Fruit fly (Drosophila melanogaster) whole organism, pupa: ENCODE results near the gene CG14624.

Source experiments
- CG10348 ChIP-seq: fragments of 200-800 bp; sonication (Bioruptor generic); IDR thresholded peaks from 2 replicates; pipeline ENCODE4 v1.3.6; 2022; ENCODE audit warnings: missing biosample characterization, missing genetic modification characterization
- CG12605 ChIP-seq: fragments of 200-800 bp; sonication (Bioruptor generic); IDR thresholded peaks from 2 replicates; pipeline ENCODE4 v1.3.6; 2022; ENCODE audit warnings: missing biosample characterization, missing genetic modification characterization
- CG14655 ChIP-seq: fragments of 200-800 bp; sonication (Bioruptor generic); optimal IDR thresholded peaks from 3 replicates; lab custom pipeline; 2017; ENCODE audit warnings: mild to moderate bottlenecking, missing biosample characterization, missing genetic modification reagents, missing genetic modification characterization
- CG17806 ChIP-seq: fragments of 200-800 bp; sonication (Bioruptor generic); optimal IDR thresholded peaks from 2 replicates; lab custom pipeline; 2018; ENCODE audit warnings: missing biosample characterization, mild to moderate bottlenecking, missing genetic modification characterization, moderate library complexity
- CG32121 ChIP-seq: fragments of 200-800 bp; sonication (Bioruptor generic); IDR thresholded peaks from 2 replicates; pipeline ENCODE4 v1.3.6; 2022; ENCODE audit warnings: missing biosample characterization, missing genetic modification characterization
- CG8301 ChIP-seq: fragments of 200-800 bp; sonication (Bioruptor generic); optimal IDR thresholded peaks from 2 replicates; lab custom pipeline; 2018; ENCODE audit warnings: missing biosample characterization, mild to moderate bottlenecking, missing genetic modification characterization
- CG9948 ChIP-seq: fragments of 200-800 bp; sonication (Bioruptor generic); optimal IDR thresholded peaks from 2 replicates; lab custom pipeline; 2018; ENCODE audit warnings: missing biosample characterization, mild to moderate bottlenecking, missing genetic modification characterization, moderate library complexity
- EcR ChIP-seq: fragments of 200-800 bp; sonication (Bioruptor generic); optimal IDR thresholded peaks from 3 replicates; lab custom pipeline; 2019; ENCODE audit warnings: missing biosample characterization, missing genetic modification characterization, mild to moderate bottlenecking, moderate library complexity, missing genetic modification reagents
- Ets98B ChIP-seq: fragments of 200-800 bp; sonication (Bioruptor generic); IDR thresholded peaks from 2 replicates; pipeline ENCODE4 v1.3.6; 2022; ENCODE audit warnings: missing biosample characterization, missing genetic modification characterization
- Pif1B ChIP-seq: fragments of 200-800 bp; sonication (Bioruptor generic); optimal IDR thresholded peaks from 3 replicates; lab custom pipeline; 2016; ENCODE audit warnings: missing biosample characterization, missing genetic modification characterization
- Snoo ChIP-seq: fragments of 200-800 bp; sonication (Bioruptor generic); optimal IDR thresholded peaks from 3 replicates; lab custom pipeline; 2017; ENCODE audit warnings: missing biosample characterization, mild to moderate bottlenecking, missing genetic modification characterization, inconsistent platforms
- gl ChIP-seq: fragments of 200-800 bp; sonication (Bioruptor generic); optimal IDR thresholded peaks from 2 replicates; lab custom pipeline; 2018; ENCODE audit warnings: missing biosample characterization, mild to moderate bottlenecking, missing genetic modification characterization
- rn ChIP-seq: fragments of 200-800 bp; sonication (Bioruptor generic); IDR thresholded peaks from 2 replicates; pipeline ENCODE4 v1.3.6; 2022; ENCODE audit warnings: missing biosample characterization, missing genetic modification characterization

dm6 chrX:1173564-1173963 lies 33.0 kb upstream of the CG14624 start:
- TF ChIP-seq CG8301 (tag; lab: Kevin White, UChicago) (no peak), CG10348 (GFP tag; lab: Robert Waterston, UW) (no peak), Pif1B (GFP tag; lab: Kevin White, UChicago) (no peak), CG32121 (GFP tag; lab: Robert Waterston, UW) (no peak), EcR (GFP tag; lab: Kevin White, UChicago) (no peak), CG17806 (no peak), Ets98B (no peak), gl (no peak), rn (no peak), CG14655 (no peak), CG12605 (GFP tag; lab: Robert Waterston, UW) (no peak), Snoo (tag; lab: Kevin White, UChicago) (no peak), CG9948 (tag; lab: Kevin White, UChicago) (no peak)
